Fruit fly (Drosophila melanogaster) whole organism, embryonic: ENCODE measurements around the gene CG11456.

Experiments
- Abd-B ChIP-seq: fragments of 200-800 bp; sonication (Bioruptor generic); optimal IDR thresholded peaks from 2 replicates; lab custom pipeline; 2018; ENCODE audit warnings: missing biosample characterization, mild to moderate bottlenecking, missing genetic modification characterization, moderate library complexity
- Antp ChIP-seq: fragments of 200-800 bp; sonication (Bioruptor generic); optimal IDR thresholded peaks from 3 replicates; lab custom pipeline; 2016; ENCODE audit warnings: missing biosample characterization, missing genetic modification characterization
- Atf3 ChIP-seq: fragments of 200-800 bp; sonication (Bioruptor generic); optimal IDR thresholded peaks from 3 replicates; lab custom pipeline; 2016; ENCODE audit warnings: missing biosample characterization, missing genetic modification characterization
- BEAF-32 ChIP-seq: fragments of 200-800 bp; sonication (Bioruptor generic); optimal IDR thresholded peaks from 3 replicates; lab custom pipeline; 2017; ENCODE audit warnings: missing biosample characterization, missing genetic modification characterization, mild to moderate bottlenecking, moderate library complexity, missing genetic modification reagents
- CG11560 ChIP-seq: fragments of 200-800 bp; sonication (Bioruptor generic); IDR thresholded peaks from 3 replicates; pipeline ENCODE4 v1.3.6; 2022; ENCODE audit warnings: missing biosample characterization, missing genetic modification characterization
- CG12155 ChIP-seq: fragments of 200-800 bp; sonication (Bioruptor generic); optimal IDR thresholded peaks from 3 replicates; lab custom pipeline; 2016; ENCODE audit warnings: missing biosample characterization, missing genetic modification characterization
- CG12299 ChIP-seq: fragments of 200-800 bp; sonication (Bioruptor generic); optimal IDR thresholded peaks from 2 replicates; lab custom pipeline; 2018; ENCODE audit warnings: missing biosample characterization, mild to moderate bottlenecking, missing genetic modification characterization
- CG1603 ChIP-seq: fragments of 200-800 bp; sonication (Bioruptor generic); optimal IDR thresholded peaks from 2 replicates; lab custom pipeline; 2019; ENCODE audit warnings: missing biosample characterization, mild to moderate bottlenecking, missing genetic modification characterization, moderate library complexity
- CG2116 ChIP-seq: fragments of 200-800 bp; sonication (Bioruptor generic); optimal IDR thresholded peaks from 3 replicates; lab custom pipeline; 2018; ENCODE audit warnings: missing biosample characterization, mild to moderate bottlenecking, missing genetic modification characterization
- CG2678 ChIP-seq: fragments of 200-800 bp; sonication (Bioruptor generic); optimal IDR thresholded peaks from 3 replicates; lab custom pipeline; 2019; ENCODE audit warnings: missing biosample characterization, mild to moderate bottlenecking, missing genetic modification characterization, moderate library complexity
- CG2712 ChIP-seq: fragments of 200-800 bp; optimal IDR thresholded peaks from 3 replicates; lab custom pipeline; 2019; ENCODE audit warnings: missing biosample characterization, mild to moderate bottlenecking, missing genetic modification characterization, moderate library complexity
- CG31388 ChIP-seq: fragments of 200-800 bp; sonication (Bioruptor generic); optimal IDR thresholded peaks from 2 replicates; lab custom pipeline; 2016; ENCODE audit warnings: missing biosample characterization, missing genetic modification characterization
- CG34224 ChIP-seq: fragments of 200-800 bp; sonication (Bioruptor generic); IDR thresholded peaks from 3 replicates; pipeline ENCODE4 v1.3.6; 2022; ENCODE audit warnings: missing biosample characterization, missing genetic modification characterization; ENCODE audit not compliant: partially characterized antibody
- CG34422 ChIP-seq: fragments of 200-800 bp; sonication (Bioruptor generic); IDR thresholded peaks from 3 replicates; pipeline ENCODE4 v1.3.6; 2022; ENCODE audit warnings: missing biosample characterization, missing genetic modification characterization
- CG4617 ChIP-seq: fragments of 200-800 bp; sonication (Bioruptor generic); optimal IDR thresholded peaks from 3 replicates; lab custom pipeline; 2016; ENCODE audit warnings: missing biosample characterization, missing genetic modification characterization, borderline replicate concordance
- CG6854 ChIP-seq: fragments of 200-800 bp; sonication (Bioruptor generic); optimal IDR thresholded peaks from 3 replicates; lab custom pipeline; 2017; ENCODE audit warnings: missing biosample characterization, mild to moderate bottlenecking, missing genetic modification characterization
- Dp ChIP-seq: fragments of 200-800 bp; sonication (Bioruptor generic); optimal IDR thresholded peaks from 2 replicates; lab custom pipeline; 2018; ENCODE audit warnings: missing biosample characterization, mild to moderate bottlenecking, missing genetic modification characterization, moderate library complexity
- E2f2 ChIP-seq: fragments of 200-800 bp; sonication (Bioruptor generic); IDR thresholded peaks from 2 replicates; pipeline ENCODE4 v1.3.6; 2022; ENCODE audit warnings: missing biosample characterization, missing genetic modification characterization
- Ets97D ChIP-seq: fragments of 200-800 bp; sonication (Bioruptor generic); optimal IDR thresholded peaks from 3 replicates; lab custom pipeline; 2016; ENCODE audit warnings: missing biosample characterization, missing genetic modification characterization
- Gug ChIP-seq: fragments of 200-800 bp; sonication (Bioruptor generic); IDR thresholded peaks from 4 replicates; pipeline ENCODE4 v1.3.6; 2022; ENCODE audit warnings: missing biosample characterization, missing genetic modification characterization
- Hand ChIP-seq: fragments of 200-800 bp; sonication (Bioruptor generic); optimal IDR thresholded peaks from 2 replicates; lab custom pipeline; 2017; ENCODE audit warnings: mild to moderate bottlenecking, missing biosample characterization, missing genetic modification reagents, missing genetic modification characterization
- Hey ChIP-seq: fragments of 200-800 bp; sonication (Bioruptor generic); optimal IDR thresholded peaks from 3 replicates; lab custom pipeline; 2018; ENCODE audit warnings: missing biosample characterization, mild to moderate bottlenecking, missing genetic modification characterization
- HmgD ChIP-seq: fragments of 200-800 bp; sonication (Bioruptor generic); optimal IDR thresholded peaks from 3 replicates; lab custom pipeline; 2016; ENCODE audit warnings: missing biosample characterization, missing genetic modification characterization
- NK7.1 ChIP-seq: fragments of 200-800 bp; sonication (Bioruptor generic); optimal IDR thresholded peaks from 3 replicates; lab custom pipeline; 2016; ENCODE audit warnings: missing biosample characterization, missing genetic modification characterization
- NfI ChIP-seq: fragments of 200-800 bp; sonication (Bioruptor generic); optimal IDR thresholded peaks from 3 replicates; lab custom pipeline; 2018; ENCODE audit warnings: missing biosample characterization, mild to moderate bottlenecking, missing genetic modification characterization, moderate library complexity
- Sry-δ ChIP-seq: fragments of 200-800 bp; sonication (Bioruptor generic); optimal IDR thresholded peaks from 2 replicates; lab custom pipeline; 2016; ENCODE audit warnings: missing biosample characterization, missing genetic modification characterization
- Ssrp ChIP-seq: fragments of 200-800 bp; sonication (Bioruptor generic); optimal IDR thresholded peaks from 2 replicates; lab custom pipeline; 2018; ENCODE audit warnings: missing biosample characterization, mild to moderate bottlenecking, missing genetic modification characterization, moderate library complexity
- ase ChIP-seq: fragments of 200-800 bp; sonication (Bioruptor generic); IDR thresholded peaks from 3 replicates; pipeline ENCODE4 v1.3.6; 2022; ENCODE audit warnings: missing biosample characterization, missing genetic modification characterization
- bowl ChIP-seq: fragments of 200-800 bp; sonication (Bioruptor generic); IDR thresholded peaks from 2 replicates; pipeline ENCODE4 v1.3.6; 2022; ENCODE audit warnings: missing biosample characterization, missing genetic modification characterization
- dpn ChIP-seq, 2 experiments: fragments of 200-800 bp; sonication (Bioruptor generic); optimal IDR thresholded peaks; 3 replicates each; lab custom pipeline; 2016; ENCODE audit warnings: missing biosample characterization in 2 of 2, missing genetic modification characterization in 2 of 2
- her ChIP-seq: fragments of 200-800 bp; sonication (Bioruptor generic); optimal IDR thresholded peaks from 2 replicates; lab custom pipeline; 2016; ENCODE audit warnings: missing biosample characterization, missing genetic modification characterization
- inv ChIP-seq: fragments of 200-800 bp; sonication (Bioruptor generic); IDR thresholded peaks from 2 replicates; pipeline ENCODE4 v1.3.6; 2022; ENCODE audit warnings: missing biosample characterization, missing genetic modification characterization; ENCODE audit not compliant: partially characterized antibody
- lilli ChIP-seq: fragments of 200-800 bp; sonication (Bioruptor generic); optimal IDR thresholded peaks from 3 replicates; lab custom pipeline; 2016; ENCODE audit warnings: missing biosample characterization, missing genetic modification characterization
- lov ChIP-seq, 2 experiments: fragments of 200-800 bp in 1 of 2; fragments of >200 bp in 1 of 2; sonication (Bioruptor generic) in 1 of 2; IDR thresholded peaks in 1 of 2; optimal IDR thresholded peaks in 1 of 2; 2 replicates in 1 of 2; 3 replicates in 1 of 2; pipeline versions ENCODE4 v1.3.6 to Lab custom; 2017 to 2022; ENCODE audit warnings: missing biosample characterization in 1 of 2, missing genetic modification characterization in 1 of 2
- luna ChIP-seq: fragments of 200-800 bp; sonication (Bioruptor generic); optimal IDR thresholded peaks from 2 replicates; lab custom pipeline; 2016; ENCODE audit warnings: missing biosample characterization, missing genetic modification characterization
- sd ChIP-seq: fragments of 200-800 bp; sonication (Bioruptor generic); optimal IDR thresholded peaks from 3 replicates; lab custom pipeline; 2018; ENCODE audit warnings: missing biosample characterization, mild to moderate bottlenecking, missing genetic modification characterization, moderate library complexity
- stwl ChIP-seq: fragments of 200-800 bp; sonication (Bioruptor generic); optimal IDR thresholded peaks from 3 replicates; lab custom pipeline; 2018; ENCODE audit warnings: missing biosample characterization, mild to moderate bottlenecking, missing genetic modification characterization, moderate library complexity
- tll ChIP-seq, 2 experiments: fragments of 200-800 bp in 1 of 2; fragments of >200 bp in 1 of 2; sonication (Bioruptor generic) in 1 of 2; optimal IDR thresholded peaks; 2 replicates each; lab custom pipeline; 2017 to 2019; ENCODE audit warnings: missing biosample characterization in 2 of 2, missing genetic modification characterization in 2 of 2, mild to moderate bottlenecking in 1 of 2, moderate library complexity in 1 of 2
- tup ChIP-seq: fragments of 200-800 bp; sonication (Bioruptor generic); optimal IDR thresholded peaks from 2 replicates; lab custom pipeline; 2016; ENCODE audit warnings: missing biosample characterization, mild to moderate bottlenecking, missing genetic modification characterization, moderate library complexity
- vnd ChIP-seq: fragments of 200-800 bp; sonication (Bioruptor generic); IDR thresholded peaks from 3 replicates; pipeline ENCODE4 v1.3.6; 2022; ENCODE audit warnings: missing biosample characterization, missing genetic modification characterization; ENCODE audit not compliant: partially characterized antibody
- vvl ChIP-seq: fragments of 200-800 bp; sonication (Bioruptor generic); IDR thresholded peaks from 2 replicates; pipeline ENCODE4 v1.3.6; 2022; ENCODE audit warnings: missing biosample characterization, missing genetic modification characterization
- yki ChIP-seq: fragments of >200 bp; optimal IDR thresholded peaks from 3 replicates; lab custom pipeline; 2018

CG11456 gene

DNA sequence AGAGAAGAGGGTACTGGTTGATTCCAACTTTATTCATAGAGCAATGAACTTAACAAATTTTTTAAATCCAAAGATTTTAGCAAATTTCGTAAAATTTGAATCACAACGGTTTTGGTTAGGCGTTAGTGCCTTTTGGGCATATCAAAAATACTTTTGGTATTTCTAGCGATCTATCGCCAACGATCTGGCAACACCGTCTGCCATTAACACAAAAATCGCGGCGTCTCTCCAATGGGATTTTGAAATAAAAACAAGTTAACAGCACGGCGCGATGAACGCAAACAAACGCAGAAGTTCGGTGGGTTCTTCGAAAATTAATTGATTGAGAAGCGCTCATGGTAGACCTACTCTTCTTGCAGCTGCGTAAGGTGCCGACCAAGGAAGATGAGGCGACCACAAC is 41.6 kb upstream of the CG11456 start, which contains the start of gene Spc105R (continued):
- TF ChIP-seq tll (GFP tag; optimal IDR thresholded peaks at IDR 0.05; lab: Kevin White, UChicago) (no peak), Ssrp (no peak), Hey (tag; lab: Kevin White, UChicago) (no peak), CG2678 (tag; lab: Kevin White, UChicago) (no peak), CG2712 (no peak), CG1603 (tag; lab: Kevin White, UChicago) (peak; percentile 80), stwl (tag; lab: Kevin White, UChicago) (peak; percentile 47), CG12299 (tag; lab: Kevin White, UChicago) (no peak), sd (tag; lab: Kevin White, UChicago) (no peak), CG12155 (GFP tag; lab: Kevin White, UChicago) (no peak), CG2116 (GFP tag; lab: Kevin White, UChicago) (peak; percentile 32), lilli (GFP tag; lab: Kevin White, UChicago) (no peak), CG34422 (GFP tag; lab: Robert Waterston, UW) (no peak), CG4617 (GFP tag; lab: Kevin White, UChicago) (peak; percentile 7), CG6854 (no peak), HmgD (GFP tag; lab: Kevin White, UChicago) (no peak), BEAF-32 (GFP tag; lab: Kevin White, UChicago) (peak; percentile 55), vnd (GFP tag; lab: Robert Waterston, UW) (peak; percentile 35; the same call in 1 of the 3 replicates), vvl (GFP tag; lab: Robert Waterston, UW) (no peak), Abd-B (GFP tag; lab: Kevin White, UChicago) (no peak), her (no peak), Atf3 (GFP tag; lab: Kevin White, UChicago) (no peak), CG31388 (GFP tag; lab: Kevin White, UChicago) (no peak), Antp (GFP tag; lab: Kevin White, UChicago) (no peak), Gug (GFP tag; lab: Robert Waterston, UW) (no peak), Hand (GFP tag; lab: Kevin White, UChicago) (no peak), bowl (GFP tag; lab: Robert Waterston, UW) (no peak), yki (lab: Kevin White, UChicago) (no peak), CG11560 (tag; lab: Robert Waterston, UW) (no peak), Dp (GFP tag; lab: Kevin White, UChicago) (peak; percentile 86), NK7.1 (GFP tag; lab: Kevin White, UChicago) (no peak), Ets97D (peak; percentile 86), CG34224 (GFP tag; lab: Robert Waterston, UW) (0 out of 3 replicates have a peak, but pooled peaks have one; percentile 29), inv (no peak), NfI (GFP tag; lab: Kevin White, UChicago) (no peak), E2f2 (GFP tag; lab: Robert Waterston, UW) (peak; percentile 90), tup (GFP tag; lab: Kevin White, UChicago) (no peak), dpn (GFP tag; optimal IDR thresholded peaks at IDR 0.05; lab: Kevin White, UChicago) (no peak), ase (GFP tag; lab: Robert Waterston, UW) (no peak), lov (optimal IDR thresholded peaks at IDR 0.05; lab: Kevin White, UChicago) (no peak), lov (GFP tag; IDR thresholded peaks at IDR 0.05; lab: Robert Waterston, UW) (no peak), Sry-δ (peak; percentile 62), luna (no peak)
